Fruit fly (Drosophila melanogaster) whole organism, embryonic: Measurements from ENCODE around the gene CG43165.

ENCODE experiments used
- B-H1 ChIP-seq: fragments of 200-800 bp; sonication (Bioruptor generic); IDR thresholded peaks from 3 replicates; pipeline ENCODE4 v1.3.6; 2022; ENCODE audit warnings: missing biosample characterization, missing genetic modification characterization
- BEAF-32 ChIP-seq: fragments of 200-800 bp; sonication (Bioruptor generic); optimal IDR thresholded peaks from 3 replicates; lab custom pipeline; 2017; ENCODE audit warnings: missing biosample characterization, missing genetic modification characterization, mild to moderate bottlenecking, moderate library complexity, missing genetic modification reagents
- C15 ChIP-seq: fragments of 200-800 bp; sonication (Bioruptor generic); IDR thresholded peaks from 3 replicates; pipeline ENCODE4 v1.3.6; 2022; ENCODE audit warnings: missing biosample characterization, missing genetic modification characterization
- CG10431 ChIP-seq: fragments of 200-800 bp; sonication (Bioruptor generic); optimal IDR thresholded peaks from 3 replicates; lab custom pipeline; 2018; ENCODE audit warnings: missing biosample characterization, mild to moderate bottlenecking, missing genetic modification characterization
- CG10654 ChIP-seq: fragments of 200-800 bp; sonication (Bioruptor generic); optimal IDR thresholded peaks from 2 replicates; lab custom pipeline; 2016; ENCODE audit warnings: missing biosample characterization, missing genetic modification characterization
- CG11504 ChIP-seq: fragments of 200-800 bp; sonication (Bioruptor generic); optimal IDR thresholded peaks from 3 replicates; lab custom pipeline; 2019; ENCODE audit warnings: missing biosample characterization, mild to moderate bottlenecking, missing genetic modification characterization, moderate library complexity
- CG11695 ChIP-seq: fragments of 200-800 bp; sonication (Bioruptor generic); IDR thresholded peaks from 3 replicates; pipeline ENCODE4 v1.3.6; 2022; ENCODE audit warnings: missing biosample characterization, missing genetic modification characterization
- CG13287 ChIP-seq: fragments of 200-800 bp; sonication (Bioruptor generic); IDR thresholded peaks from 2 replicates; pipeline ENCODE4 v1.3.6; 2022; ENCODE audit warnings: missing biosample characterization, missing genetic modification characterization; ENCODE audit not compliant: partially characterized antibody
- CG14050 ChIP-seq: fragments of 200-800 bp; sonication (Bioruptor generic); IDR thresholded peaks from 3 replicates; pipeline ENCODE4 v1.3.6; 2022; ENCODE audit warnings: missing biosample characterization, missing genetic modification characterization
- CG14441 ChIP-seq: fragments of 200-800 bp; sonication (Bioruptor generic); IDR thresholded peaks from 2 replicates; pipeline ENCODE4 v1.3.6; 2022; ENCODE audit warnings: missing biosample characterization, missing genetic modification characterization
- CG15073 ChIP-seq: fragments of 200-800 bp; sonication (Bioruptor generic); optimal IDR thresholded peaks from 2 replicates; lab custom pipeline; 2016; ENCODE audit warnings: missing biosample characterization, missing genetic modification characterization
- CG1529 ChIP-seq: fragments of 200-800 bp; sonication (Bioruptor generic); optimal IDR thresholded peaks from 3 replicates; lab custom pipeline; 2018; ENCODE audit warnings: missing biosample characterization, missing genetic modification characterization
- CG16863 ChIP-seq: fragments of 200-800 bp; sonication (Bioruptor generic); optimal IDR thresholded peaks from 3 replicates; lab custom pipeline; 2016; ENCODE audit warnings: missing biosample characterization, missing genetic modification characterization
- CG2120 ChIP-seq: fragments of 200-800 bp; sonication (Bioruptor generic); optimal IDR thresholded peaks from 3 replicates; lab custom pipeline; 2016; ENCODE audit warnings: missing biosample characterization, missing genetic modification characterization
- CG2712 ChIP-seq: fragments of 200-800 bp; optimal IDR thresholded peaks from 3 replicates; lab custom pipeline; 2019; ENCODE audit warnings: missing biosample characterization, mild to moderate bottlenecking, missing genetic modification characterization, moderate library complexity
- CG2875 ChIP-seq: fragments of 200-800 bp; sonication (Bioruptor generic); optimal IDR thresholded peaks from 2 replicates; lab custom pipeline; 2017; ENCODE audit warnings: missing biosample characterization, mild to moderate bottlenecking, missing genetic modification characterization, missing genetic modification reagents
- CG32767 ChIP-seq: fragments of 200-800 bp; sonication (Bioruptor generic); IDR thresholded peaks from 2 replicates; pipeline ENCODE4 v1.3.6; 2022; ENCODE audit warnings: missing biosample characterization, missing genetic modification characterization
- CG33213 ChIP-seq: fragments of 200-800 bp; sonication (Bioruptor generic); optimal IDR thresholded peaks from 3 replicates; lab custom pipeline; 2016; ENCODE audit warnings: missing biosample characterization, missing genetic modification characterization
- CG7357 ChIP-seq: fragments of 200-800 bp; sonication (Bioruptor generic); IDR thresholded peaks from 3 replicates; pipeline ENCODE4 v1.3.6; 2022; ENCODE audit warnings: missing biosample characterization, missing genetic modification characterization
- CG8089 ChIP-seq: fragments of 200-800 bp; sonication (Bioruptor generic); optimal IDR thresholded peaks from 3 replicates; lab custom pipeline; 2016; ENCODE audit warnings: missing biosample characterization, missing genetic modification characterization
- CG8290 ChIP-seq, 3 experiments: fragments of 200-800 bp; sonication (Bioruptor generic); optimal IDR thresholded peaks; 2 replicates each; lab custom pipeline; 2016 to 2019; ENCODE audit warnings: missing biosample characterization in 3 of 3, missing genetic modification characterization in 3 of 3, mild to moderate bottlenecking in 2 of 3, moderate library complexity in 1 of 3
- Chrac-16 ChIP-seq: fragments of 200-800 bp; sonication (Bioruptor generic); optimal IDR thresholded peaks from 3 replicates; lab custom pipeline; 2016; ENCODE audit warnings: missing biosample characterization, missing genetic modification characterization
- Gug ChIP-seq: fragments of 200-800 bp; sonication (Bioruptor generic); IDR thresholded peaks from 4 replicates; pipeline ENCODE4 v1.3.6; 2022; ENCODE audit warnings: missing biosample characterization, missing genetic modification characterization
- Lhr ChIP-seq: fragments of 200-800 bp; sonication (Bioruptor generic); optimal IDR thresholded peaks from 3 replicates; lab custom pipeline; 2017; ENCODE audit warnings: mild to moderate bottlenecking, missing biosample characterization, missing genetic modification reagents, missing genetic modification characterization
- MESR4 ChIP-seq: fragments of 200-800 bp; sonication (Bioruptor generic); optimal IDR thresholded peaks from 2 replicates; lab custom pipeline; 2018; ENCODE audit warnings: missing biosample characterization, mild to moderate bottlenecking, missing genetic modification characterization, moderate library complexity
- Mes4 ChIP-seq: fragments of 200-800 bp; sonication (Bioruptor generic); optimal IDR thresholded peaks from 2 replicates; lab custom pipeline; 2016; ENCODE audit warnings: missing biosample characterization, missing genetic modification characterization
- NC2α ChIP-seq: fragments of 200-800 bp; sonication (Bioruptor generic); optimal IDR thresholded peaks from 2 replicates; lab custom pipeline; 2016; ENCODE audit warnings: missing biosample characterization, missing genetic modification characterization
- Sox100B ChIP-seq: fragments of 200-800 bp; sonication (Bioruptor generic); optimal IDR thresholded peaks from 3 replicates; lab custom pipeline; 2018; ENCODE audit warnings: missing biosample characterization, mild to moderate bottlenecking, missing genetic modification characterization
- Sox102F ChIP-seq: fragments of 200-800 bp; sonication (Bioruptor generic); optimal IDR thresholded peaks from 2 replicates; lab custom pipeline; 2018; ENCODE audit warnings: missing biosample characterization, mild to moderate bottlenecking, missing genetic modification characterization, moderate library complexity
- ash1 ChIP-seq: fragments of 200-800 bp; sonication (Bioruptor generic); optimal IDR thresholded peaks from 2 replicates; lab custom pipeline; 2018; ENCODE audit warnings: missing biosample characterization, mild to moderate bottlenecking, missing genetic modification characterization
- bigmax ChIP-seq: fragments of 200-800 bp; sonication (Bioruptor generic); optimal IDR thresholded peaks from 2 replicates; lab custom pipeline; 2018; ENCODE audit warnings: missing biosample characterization, mild to moderate bottlenecking, missing genetic modification characterization
- bsh ChIP-seq, 2 experiments: fragments of 200-800 bp; sonication (Bioruptor generic); optimal IDR thresholded peaks; 2 replicates each; lab custom pipeline; 2017 to 2018; ENCODE audit warnings: mild to moderate bottlenecking in 2 of 2, missing biosample characterization in 2 of 2, missing genetic modification characterization in 2 of 2, moderate library complexity in 1 of 2
- caup ChIP-seq: fragments of 200-800 bp; sonication (Bioruptor generic); optimal IDR thresholded peaks from 3 replicates; lab custom pipeline; 2017; ENCODE audit warnings: missing biosample characterization, mild to moderate bottlenecking, missing genetic modification characterization, moderate library complexity; ENCODE audit not compliant: severe bottlenecking
- ci ChIP-seq: fragments of 200-800 bp; sonication (Bioruptor generic); IDR thresholded peaks from 3 replicates; pipeline ENCODE4 v1.3.6; 2022; ENCODE audit warnings: missing biosample characterization, missing genetic modification characterization
- crp ChIP-seq, 2 experiments: fragments of 200-800 bp; sonication (Bioruptor generic); optimal IDR thresholded peaks; 2 replicates in 1 of 2; 3 replicates in 1 of 2; lab custom pipeline; 2017; ENCODE audit warnings: missing biosample characterization in 2 of 2, missing genetic modification characterization in 2 of 2, mild to moderate bottlenecking in 1 of 2, moderate library complexity in 1 of 2
- da ChIP-seq: fragments of 200-800 bp; sonication (Bioruptor generic); optimal IDR thresholded peaks from 2 replicates; lab custom pipeline; 2016; ENCODE audit warnings: missing biosample characterization, missing genetic modification characterization
- dmrt11E ChIP-seq: fragments of 200-800 bp; sonication (Bioruptor generic); optimal IDR thresholded peaks from 3 replicates; lab custom pipeline; 2018; ENCODE audit warnings: missing biosample characterization, mild to moderate bottlenecking, missing genetic modification characterization, moderate library complexity
- grn ChIP-seq: fragments of 200-800 bp; sonication (Bioruptor generic); optimal IDR thresholded peaks from 3 replicates; lab custom pipeline; 2017; ENCODE audit warnings: missing biosample characterization, missing genetic modification characterization
- onecut ChIP-seq: fragments of 200-800 bp; sonication (Bioruptor generic); IDR thresholded peaks from 2 replicates; pipeline ENCODE4 v1.3.6; 2022; ENCODE audit warnings: missing biosample characterization, missing genetic modification characterization
- org-1 ChIP-seq: fragments of 200-800 bp; sonication (Bioruptor generic); optimal IDR thresholded peaks from 2 replicates; lab custom pipeline; 2017; ENCODE audit warnings: missing biosample characterization, missing genetic modification characterization
- peb ChIP-seq: fragments of 200-800 bp; sonication (Bioruptor generic); IDR thresholded peaks from 2 replicates; pipeline ENCODE4 v1.3.6; 2022; ENCODE audit warnings: missing biosample characterization, missing genetic modification characterization
- psq ChIP-seq: fragments of 200-800 bp; sonication (Bioruptor generic); optimal IDR thresholded peaks from 2 replicates; lab custom pipeline; 2017; ENCODE audit warnings: missing biosample characterization, missing genetic modification characterization
- salm ChIP-seq: fragments of 200-800 bp; sonication (Bioruptor generic); optimal IDR thresholded peaks from 2 replicates; lab custom pipeline; 2018; ENCODE audit warnings: missing biosample characterization, mild to moderate bottlenecking, missing genetic modification characterization
- sc ChIP-seq, 3 experiments: fragments of >200 bp in 2 of 3; fragments of 200-800 bp in 1 of 3; sonication (Bioruptor generic) in 1 of 3; optimal IDR thresholded peaks; 2 replicates in 2 of 3; 3 replicates in 1 of 3; lab custom pipeline; 2017; ENCODE audit warnings: mild to moderate bottlenecking in 1 of 3, missing biosample characterization in 1 of 3, missing genetic modification characterization in 1 of 3, missing genetic modification reagents in 1 of 3
- tin ChIP-seq: fragments of 200-800 bp; sonication (Bioruptor generic); optimal IDR thresholded peaks from 3 replicates; lab custom pipeline; 2016; ENCODE audit warnings: missing biosample characterization, missing genetic modification characterization
- tna ChIP-seq: fragments of 200-800 bp; sonication (Bioruptor generic); IDR thresholded peaks from 2 replicates; pipeline ENCODE4 v1.3.6; 2022; ENCODE audit warnings: missing biosample characterization, missing genetic modification characterization; ENCODE audit not compliant: partially characterized antibody
- tx ChIP-seq: fragments of 200-800 bp; sonication (Bioruptor generic); optimal IDR thresholded peaks from 2 replicates; lab custom pipeline; 2016; ENCODE audit warnings: missing biosample characterization, missing genetic modification characterization

The CG43165 gene

dm6 chr2L:3647521-3648172 lies 47.2 kb downstream of the CG43165 start (continued):
- TF ChIP-seq bsh (GFP tag; optimal IDR thresholded peaks at IDR 0.05; lab: Kevin White, UChicago), result peak in 1 of 2 experiments; percentile 50
- peak; percentile 26 for TF ChIP-seq CG2712 (tag; lab: Kevin White, UChicago)
- TF ChIP-seq CG15073 (GFP tag; lab: Kevin White, UChicago), result no peak
- peak; percentile 30 for TF ChIP-seq CG11504
- peak; percentile 26 for TF ChIP-seq onecut
- peak; percentile 1 for TF ChIP-seq dmrt11E (tag; lab: Kevin White, UChicago)
- no peak for TF ChIP-seq CG2120 (GFP tag; lab: Kevin White, UChicago)
- TF ChIP-seq tx (GFP tag; lab: Kevin White, UChicago), result no peak
- no peak for TF ChIP-seq CG8290 (GFP tag; optimal IDR thresholded peaks at IDR 0.05; lab: Kevin White, UChicago)
- TF ChIP-seq CG8290 (tag; optimal IDR thresholded peaks at IDR 0.05; lab: Kevin White, UChicago), result no peak
- no peak for TF ChIP-seq MESR4 (GFP tag; lab: Kevin White, UChicago)
- TF ChIP-seq CG10654 (GFP tag; lab: Kevin White, UChicago), result no peak
- peak; percentile 42 for TF ChIP-seq Sox100B
- no peak for TF ChIP-seq tna (GFP tag; lab: Robert Waterston, UW)
- no peak for TF ChIP-seq CG7357
- TF ChIP-seq CG10431, result peak; percentile 43
- TF ChIP-seq CG11695 (GFP tag; lab: Robert Waterston, UW), result no peak
- TF ChIP-seq caup (GFP tag; lab: Kevin White, UChicago), result no peak
- TF ChIP-seq grn (GFP tag; lab: Kevin White, UChicago), result no peak
- TF ChIP-seq tin (GFP tag; lab: Kevin White, UChicago), result no peak
- no peak for TF ChIP-seq NC2α (GFP tag; lab: Kevin White, UChicago)
- no peak for TF ChIP-seq Lhr (GFP tag; lab: Kevin White, UChicago)
- no peak for TF ChIP-seq peb
- 0 out of 3 replicates have a peak, but pooled peaks have one; percentile 39 for TF ChIP-seq ci (GFP tag; lab: Robert Waterston, UW)
- TF ChIP-seq da, result no peak
- no peak for TF ChIP-seq CG14050 (GFP tag; lab: Robert Waterston, UW)
- peak; percentile 43 for TF ChIP-seq CG1529 (GFP tag; lab: Kevin White, UChicago)
- no peak for TF ChIP-seq psq (GFP tag; lab: Kevin White, UChicago)
- no peak for TF ChIP-seq CG33213 (GFP tag; lab: Kevin White, UChicago)
- no peak for TF ChIP-seq bigmax (GFP tag; lab: Kevin White, UChicago)
- TF ChIP-seq CG13287 (GFP tag; lab: Robert Waterston, UW), result no peak
- no peak for TF ChIP-seq crp (GFP tag; optimal IDR thresholded peaks at IDR 0.05; lab: Kevin White, UChicago)
- TF ChIP-seq C15, result no peak
- TF ChIP-seq sc (optimal IDR thresholded peaks at IDR 0.05; lab: Kevin White, UChicago), result no peak
- TF ChIP-seq sc (GFP tag; optimal IDR thresholded peaks at IDR 0.05; lab: Kevin White, UChicago), result peak; percentile 33
- TF ChIP-seq Chrac-16 (GFP tag; lab: Kevin White, UChicago), result no peak
- no peak for TF ChIP-seq ash1
- TF ChIP-seq salm (tag; lab: Kevin White, UChicago), result peak; percentile 7
- TF ChIP-seq CG2875 (GFP tag; lab: Kevin White, UChicago), result peak; percentile 20
- TF ChIP-seq Gug (GFP tag; lab: Robert Waterston, UW), result no peak
- 0 out of 2 replicates have a peak, but pooled peaks have one; percentile 26 for TF ChIP-seq CG14441 (GFP tag; lab: Robert Waterston, UW)
- no peak for TF ChIP-seq CG16863 (GFP tag; lab: Kevin White, UChicago)
- no peak for TF ChIP-seq Mes4 (GFP tag; lab: Kevin White, UChicago)
- no peak for TF ChIP-seq B-H1 (GFP tag; lab: Robert Waterston, UW)
- TF ChIP-seq BEAF-32 (GFP tag; lab: Kevin White, UChicago), result no peak
- peak; percentile 14 for TF ChIP-seq Sox102F (GFP tag; lab: Kevin White, UChicago)
- TF ChIP-seq CG8089 (GFP tag; lab: Kevin White, UChicago), result no peak
- 0 out of 2 replicates have a peak, but pooled peaks have one; percentile 34 for TF ChIP-seq CG32767 (GFP tag; lab: Robert Waterston, UW)
- peak; percentile 16 for TF ChIP-seq org-1 (GFP tag; lab: Kevin White, UChicago)
